Fruit fly (Drosophila melanogaster): ENCODE results near the gene CG33096.
"Not testable (repeated sequence)": the region's sequence is repeated elsewhere in the genome, so short reads cannot be mapped to it uniquely, and the experiment has no call there.

The CG33096 gene

dm6 chr3R:25074558-25074964 lies 22.9 kb upstream of the CG33096 start, which contains the start of the genes shams and CG11920:
TSS of gene shams (minus strand) at chr3R:25074607.
TSS of gene CG11920 (plus strand) at chr3R:25074877.
- peak; percentile 23 for TF ChIP-seq CG17801 (GFP tag; optimal IDR thresholded peaks at IDR 0.05; ENCODE audit: partially characterized antibody)

dm6 chr3R:25077280-25077820 lies 20.1 kb upstream of the CG33096 start:
- no peak for TF ChIP-seq CG17801 (GFP tag; optimal IDR thresholded peaks at IDR 0.05; ENCODE audit: partially characterized antibody)

- TF ChIP-seq CG17801 (GFP tag; optimal IDR thresholded peaks at IDR 0.05; ENCODE audit: partially characterized antibody), result no peak
Measured at dm6 chr3R:25078665-25079064, 18.8 kb upstream of the CG33096 start.

- TF ChIP-seq CG17801 (GFP tag; optimal IDR thresholded peaks at IDR 0.05; ENCODE audit: partially characterized antibody), result no peak
Measured at dm6 chr3R:25080446-25080845, 17.0 kb upstream of the CG33096 start.

dm6 chr3R:25082348-25082747 lies 15.1 kb upstream of the CG33096 start, which contains the start of gene fd96Ca:
TSS of gene fd96Ca (plus strand) at chr3R:25082684.
- TF ChIP-seq CG17801 (GFP tag; optimal IDR thresholded peaks at IDR 0.05; ENCODE audit: partially characterized antibody), result no peak

dm6 chr3R:25094639-25095038 lies 2.8 kb upstream of the CG33096 start, which contains the start of gene fd96Cb:
TSS of gene fd96Cb (plus strand) at chr3R:25095012.
- TF ChIP-seq CG17801 (GFP tag; optimal IDR thresholded peaks at IDR 0.05; ENCODE audit: partially characterized antibody), result no peak

- no peak for TF ChIP-seq CG17801 (GFP tag; optimal IDR thresholded peaks at IDR 0.05; ENCODE audit: partially characterized antibody)
Measured at dm6 chr3R:25102253-25102652, 4.8 kb downstream of the CG33096 start, which contains the start of gene CG45095. TSS of gene CG45095 (plus strand) at chr3R:25102553.

dm6 chr3R:25108932-25109331 lies 11.5 kb downstream of the CG33096 start, which contains the start of gene CG34027:
TSS of gene CG34027 (minus strand) at chr3R:25109032.
- TF ChIP-seq CG17801 (GFP tag; optimal IDR thresholded peaks at IDR 0.05; ENCODE audit: partially characterized antibody), result no peak

- TF ChIP-seq CG17801 (GFP tag; optimal IDR thresholded peaks at IDR 0.05; ENCODE audit: partially characterized antibody), result no peak
Measured at dm6 chr3R:25112466-25112939, 15.0 kb downstream of the CG33096 start, which contains the start of gene Nepl16. TSS of gene Nepl16 (minus strand) at chr3R:25112516.

dm6 chr3R:25122736-25123211 lies 25.3 kb downstream of the CG33096 start, which contains the start of the genes CG31510 and TTLL5:
TSS of gene CG31510 (minus strand) at chr3R:25122920.
TSS of gene TTLL5 (minus strand) at chr3R:25122920.
- peak; percentile 4 for TF ChIP-seq CG17801 (GFP tag; optimal IDR thresholded peaks at IDR 0.05; ENCODE audit: partially characterized antibody)

- TF ChIP-seq CG17801 (GFP tag; optimal IDR thresholded peaks at IDR 0.05; ENCODE audit: partially characterized antibody), result peak; percentile 6
Measured at dm6 chr3R:25123262-25123661, 25.8 kb downstream of the CG33096 start, which contains the start of gene vig2. TSS of gene vig2 (plus strand) at chr3R:25123373.

dm6 chr3R:25126823-25127222 lies 29.4 kb downstream of the CG33096 start:
- TF ChIP-seq CG17801 (GFP tag; optimal IDR thresholded peaks at IDR 0.05; ENCODE audit: partially characterized antibody), result no peak

- TF ChIP-seq CG17801 (GFP tag; optimal IDR thresholded peaks at IDR 0.05; ENCODE audit: partially characterized antibody), result no peak
Measured at dm6 chr3R:25127231-25127689, 29.8 kb downstream of the CG33096 start, which contains the start of the genes Mocs2A, Mocs2B and Clbn. TSS of gene Mocs2A (minus strand) at chr3R:25127359. TSS of gene Mocs2B (minus strand) at chr3R:25127359. TSS of gene Clbn (plus strand) at chr3R:25127502.

dm6 chr3R:25131042-25131441 lies 33.6 kb downstream of the CG33096 start, which contains the start of gene Bili:
TSS of gene Bili (plus strand) at chr3R:25131306.
- not testable (repeated sequence) for TF ChIP-seq CG17801 (GFP tag; optimal IDR thresholded peaks at IDR 0.05; ENCODE audit: partially characterized antibody)

- TF ChIP-seq CG17801 (GFP tag; optimal IDR thresholded peaks at IDR 0.05; ENCODE audit: partially characterized antibody), result no peak
Measured at dm6 chr3R:25137565-25138367, 40.3 kb downstream of the CG33096 start, which contains the start of gene danr. TSS of gene danr (plus strand) at chr3R:25138072.
